Fruit fly (Drosophila melanogaster): ENCODE measurements around the gene Ser12.

DNA sequence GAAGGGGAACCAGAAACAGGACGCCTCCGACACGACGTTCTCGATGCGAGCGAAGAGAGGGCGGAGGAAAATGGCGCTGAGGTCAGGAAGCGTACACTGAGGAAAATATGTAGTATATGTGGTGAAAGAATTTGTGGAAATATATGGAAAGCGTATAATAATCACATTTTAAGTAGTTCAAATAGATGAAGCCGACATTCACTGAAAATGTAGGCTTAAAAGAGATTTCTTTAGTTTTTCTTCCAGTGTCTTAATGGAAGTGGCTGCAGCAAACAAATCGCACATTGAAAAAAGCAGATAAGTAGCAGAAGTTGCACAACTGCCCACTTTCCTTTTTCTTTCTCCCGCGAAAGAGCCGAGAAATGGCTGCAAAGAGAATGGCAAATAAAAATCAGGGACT lies 1.5 kb downstream of the Ser12 start:
- no peak for TF ChIP-seq sage (GFP tag; optimal IDR thresholded peaks at IDR 0.05)
- no peak for TF ChIP-seq usp (GFP tag; optimal IDR thresholded peaks at IDR 0.05)
- TF ChIP-seq h (GFP tag; optimal IDR thresholded peaks at IDR 0.05) = no peak
- TF ChIP-seq Dif (GFP tag; optimal IDR thresholded peaks at IDR 0.05; ENCODE audit: partially characterized antibody) = no peak
- no peak for TF ChIP-seq lola (GFP tag; optimal IDR thresholded peaks at IDR 0.05)
- TF ChIP-seq Abd-B (GFP tag; optimal IDR thresholded peaks at IDR 0.05) = no peak
- no peak for TF ChIP-seq Hr78 (GFP tag; optimal IDR thresholded peaks at IDR 0.05)
- TF ChIP-seq psq (GFP tag; optimal IDR thresholded peaks at IDR 0.05) = no peak

Data from whole organism, wandering third instar larva.